In genomic region chr2L:1723937-1724591, dm6 we compare ENCODE assay signal across 5 fruit fly cellular contexts.
TF ChIP-seq lines count a peak whose summit lies in the region.

Gene Rim2 (minus strand): TSS chr2L:1724388.

- peak; percentile 58 for TF ChIP-seq CTCF in whole organism, embryonic (GFP tag; optimal IDR thresholded peaks at IDR 0.05; lab: Kevin White, UChicago)

TF ChIP-seq in whole organism, adult, 20 proteins besides CTCF, POLR2A, EP300 and RAD21 (continues in another document):
- TF ChIP-seq cic (GFP tag; optimal IDR thresholded peaks at IDR 0.05; lab: Kevin White, UChicago) (peak; percentile 76), pad (GFP tag; optimal IDR thresholded peaks at IDR 0.05; lab: Kevin White, UChicago) (peak; percentile 42), Hr96 (GFP tag; optimal IDR thresholded peaks at IDR 0.05; lab: Kevin White, UChicago) (no peak), ovo (GFP tag; optimal IDR thresholded peaks at IDR 0.05; lab: Kevin White, UChicago) (no peak), bab1 (GFP tag; optimal IDR thresholded peaks at IDR 0.05; lab: Kevin White, UChicago) (peak; percentile 60), cnc (optimal IDR thresholded peaks at IDR 0.05; lab: Kevin White, UChicago) (no peak), CG5204 (GFP tag; optimal IDR thresholded peaks at IDR 0.05; lab: Kevin White, UChicago) (no peak), CG7101 (tag; optimal IDR thresholded peaks at IDR 0.05; lab: Kevin White, UChicago) (peak; percentile 93), Mnt (GFP tag; optimal IDR thresholded peaks at IDR 0.05; lab: Kevin White, UChicago) (peak; percentile 60), CG7045 (GFP tag; optimal IDR thresholded peaks at IDR 0.05; lab: Kevin White, UChicago) (no peak), Crg-1 (GFP tag; optimal IDR thresholded peaks at IDR 0.05; lab: Kevin White, UChicago) (peak; percentile 2), CG11617 (GFP tag; optimal IDR thresholded peaks at IDR 0.05; lab: Kevin White, UChicago) (peak; percentile 46), toe (GFP tag; optimal IDR thresholded peaks at IDR 0.05; lab: Kevin White, UChicago) (no peak), kay (GFP tag; lab: Kevin White, UChicago; ENCODE audit: borderline replicate concordance) (no peak), tj (GFP tag; optimal IDR thresholded peaks at IDR 0.05; lab: Kevin White, UChicago) (no peak), CG14711 (tag; optimal IDR thresholded peaks at IDR 0.05; lab: Kevin White, UChicago) (no peak), CG1620 (GFP tag; optimal IDR thresholded peaks at IDR 0.05; lab: Kevin White, UChicago) (peak; percentile 45), Clk (GFP tag; optimal IDR thresholded peaks at IDR 0.05; lab: Kevin White, UChicago) (no peak), CG33017 (tag; optimal IDR thresholded peaks at IDR 0.05; lab: Kevin White, UChicago) (peak; percentile 29)

TF ChIP-seq in whole organism, embryonic, 481 proteins besides CTCF, POLR2A, EP300 and RAD21 (continues in another document):
- TF ChIP-seq sc (optimal IDR thresholded peaks at IDR 0.05; lab: Kevin White, UChicago) (no peak), sc (GFP tag; optimal IDR thresholded peaks at IDR 0.05; lab: Kevin White, UChicago) (no peak), MESR4 (GFP tag; optimal IDR thresholded peaks at IDR 0.05; lab: Kevin White, UChicago) (peak; percentile 78), ato (GFP tag; IDR thresholded peaks at IDR 0.05; lab: Robert Waterston, UW; ENCODE audit: partially characterized antibody) (peak; percentile 40; the same call in 1 of the 2 replicates), seq (GFP tag; IDR thresholded peaks at IDR 0.05; lab: Robert Waterston, UW) (peak; percentile 7; the same call in 1 of the 2 replicates), slbo (GFP tag; IDR thresholded peaks at IDR 0.05; lab: Robert Waterston, UW) (0 out of 2 replicates have a peak, but pooled peaks have one; percentile 31), Trl (optimal IDR thresholded peaks at IDR 0.05; lab: Kevin White, UChicago) (no peak), Trl (GFP tag; optimal IDR thresholded peaks at IDR 0.05; lab: Kevin White, UChicago) (peak; percentile 22), tgo (GFP tag; IDR thresholded peaks at IDR 0.05; lab: Robert Waterston, UW) (no peak), bbx (GFP tag; IDR thresholded peaks at IDR 0.05; lab: Robert Waterston, UW; ENCODE audit: partially characterized antibody) (no peak; the same call in none of the 2 replicates), D19B (GFP tag; optimal IDR thresholded peaks at IDR 0.05; lab: Kevin White, UChicago) (no peak), CHES-1-like (GFP tag; optimal IDR thresholded peaks at IDR 0.05; lab: Kevin White, UChicago) (peak; percentile 35), CG4360 (GFP tag; IDR thresholded peaks at IDR 0.05; lab: Robert Waterston, UW) (peak; percentile 22; the same call in 1 of the 2 replicates), row (GFP tag; IDR thresholded peaks at IDR 0.05; lab: Robert Waterston, UW) (peak; percentile 45; the same call in 2 of the 3 replicates), sob (GFP tag; IDR thresholded peaks at IDR 0.05; lab: Robert Waterston, UW) (0 out of 2 replicates have a peak, but pooled peaks have one; percentile 26), Bdp1 (GFP tag; optimal IDR thresholded peaks at IDR 0.05; lab: Kevin White, UChicago) (no peak), unpg (GFP tag; optimal IDR thresholded peaks at IDR 0.05; lab: Kevin White, UChicago) (no peak)

TF ChIP-seq in whole organism, prepupa, 60 proteins besides CTCF, POLR2A, EP300 and RAD21:
- TF ChIP-seq svp (GFP tag; lab: Kevin White, UChicago) (peak; percentile 76), lz (GFP tag; optimal IDR thresholded peaks at IDR 0.05; lab: Kevin White, UChicago) (peak; percentile 32), CG8632 (GFP tag; optimal IDR thresholded peaks at IDR 0.05; lab: Kevin White, UChicago) (no peak), Eip78C (GFP tag; lab: Kevin White, UChicago) (peak; percentile 46), CG16779 (tag; optimal IDR thresholded peaks at IDR 0.05; lab: Kevin White, UChicago) (peak; percentile 24), Hr39 (GFP tag; optimal IDR thresholded peaks at IDR 0.05; lab: Kevin White, UChicago) (no peak), Sox15 (GFP tag; optimal IDR thresholded peaks at IDR 0.05; lab: Kevin White, UChicago) (no peak), dsx (GFP tag; optimal IDR thresholded peaks at IDR 0.05; lab: Kevin White, UChicago; ENCODE audit: poor library complexity, severe bottlenecking) (peak; percentile 26), Sox14 (GFP tag; optimal IDR thresholded peaks at IDR 0.05; lab: Kevin White, UChicago) (peak; percentile 25), dac (GFP tag; optimal IDR thresholded peaks at IDR 0.05; lab: Kevin White, UChicago) (no peak), eg (GFP tag; IDR thresholded peaks at IDR 0.05; lab: Robert Waterston, UW) (no peak), CG15336 (GFP tag; IDR thresholded peaks at IDR 0.05; lab: Robert Waterston, UW) (no peak), vri (GFP tag; optimal IDR thresholded peaks at IDR 0.05; lab: Kevin White, UChicago) (peak; percentile 76)

TF ChIP-seq in whole organism, pupa, 21 proteins besides CTCF, POLR2A, EP300 and RAD21:
- TF ChIP-seq CG12605 (GFP tag; IDR thresholded peaks at IDR 0.05; lab: Robert Waterston, UW) (peak; percentile 33; the same call in 1 of the 2 replicates), Ets98B (GFP tag; IDR thresholded peaks at IDR 0.05; lab: Robert Waterston, UW) (peak; percentile 23; the same call in 1 of the 2 replicates), CG32121 (GFP tag; IDR thresholded peaks at IDR 0.05; lab: Robert Waterston, UW) (peak; percentile 24; the same call in 1 of the 2 replicates), Pif1B (GFP tag; optimal IDR thresholded peaks at IDR 0.05; lab: Kevin White, UChicago) (no peak), gl (tag; optimal IDR thresholded peaks at IDR 0.05; lab: Kevin White, UChicago) (no peak), CG9948 (tag; optimal IDR thresholded peaks at IDR 0.05; lab: Kevin White, UChicago) (no peak), CG8159 (tag; optimal IDR thresholded peaks at IDR 0.05; lab: Kevin White, UChicago) (peak; percentile 100)

TF ChIP-seq in whole organism, wandering third instar larva, 38 proteins besides CTCF, POLR2A, EP300 and RAD21:
- TF ChIP-seq tai (GFP tag; optimal IDR thresholded peaks at IDR 0.05; lab: Kevin White, UChicago) = no peak
- TF ChIP-seq brk (GFP tag; optimal IDR thresholded peaks at IDR 0.05; lab: Kevin White, UChicago) = peak; percentile 44
- TF ChIP-seq Jra (GFP tag; optimal IDR thresholded peaks at IDR 0.05; lab: Kevin White, UChicago) = no peak
- TF ChIP-seq Rel (GFP tag; optimal IDR thresholded peaks at IDR 0.05; lab: Kevin White, UChicago) = no peak
- TF ChIP-seq Rel (tag; optimal IDR thresholded peaks at IDR 0.05; lab: Kevin White, UChicago) = peak; percentile 87
- TF ChIP-seq Hnf4 (GFP tag; optimal IDR thresholded peaks at IDR 0.05; lab: Kevin White, UChicago) = no peak
- no peak for TF ChIP-seq lola (GFP tag; optimal IDR thresholded peaks at IDR 0.05; lab: Kevin White, UChicago)
- TF ChIP-seq h (GFP tag; optimal IDR thresholded peaks at IDR 0.05; lab: Kevin White, UChicago) = peak; percentile 17
- TF ChIP-seq HLH106 (tag; optimal IDR thresholded peaks at IDR 0.05; lab: Kevin White, UChicago) = peak; percentile 16
- TF ChIP-seq foxo (GFP tag; optimal IDR thresholded peaks at IDR 0.05; lab: Kevin White, UChicago) = peak in 1 of 2 experiments; percentile 15
- no peak for TF ChIP-seq br (GFP tag; optimal IDR thresholded peaks at IDR 0.05; lab: Kevin White, UChicago)
- peak; percentile 45 for TF ChIP-seq rgr (GFP tag; optimal IDR thresholded peaks at IDR 0.05; lab: Kevin White, UChicago)
- TF ChIP-seq Mio (GFP tag; optimal IDR thresholded peaks at IDR 0.05; lab: Kevin White, UChicago) = no peak
- TF ChIP-seq woc (GFP tag; optimal IDR thresholded peaks at IDR 0.05; lab: Kevin White, UChicago) = no peak
- TF ChIP-seq GATAd (GFP tag; optimal IDR thresholded peaks at IDR 0.05; lab: Kevin White, UChicago) = no peak
- no peak for TF ChIP-seq usp (GFP tag; optimal IDR thresholded peaks at IDR 0.05; lab: Kevin White, UChicago)
- no peak for TF ChIP-seq psq (GFP tag; optimal IDR thresholded peaks at IDR 0.05; lab: Kevin White, UChicago)
- TF ChIP-seq Sp1 (GFP tag; optimal IDR thresholded peaks at IDR 0.05; lab: Kevin White, UChicago) = peak; percentile 53
- TF ChIP-seq Hr78 (GFP tag; optimal IDR thresholded peaks at IDR 0.05; lab: Kevin White, UChicago) = no peak
- TF ChIP-seq sage (GFP tag; optimal IDR thresholded peaks at IDR 0.05; lab: Kevin White, UChicago) = no peak
- peak; percentile 10 for TF ChIP-seq Myc (optimal IDR thresholded peaks at IDR 0.05; lab: Kevin White, UChicago)
